Worm (Caenorhabditis elegans) whole organism, L2 larva: ENCODE results near the gene clec-266.

Experiments used
- R02D3.7 ChIP-seq: fragments of 150-350 bp; optimal IDR thresholded peaks from 2 replicates; lab custom pipeline; 2014; ENCODE audit warnings: missing biosample characterization, missing genetic modification characterization
- elt-3 ChIP-seq: sonication (generic microtip); optimal IDR thresholded peaks from 2 replicates; lab custom pipeline; 2017; ENCODE audit warnings: missing biosample characterization, missing genetic modification characterization
- nhr-11 ChIP-seq: fragments of 150-350 bp; optimal IDR thresholded peaks from 2 replicates; lab custom pipeline; 2014; ENCODE audit warnings: missing biosample characterization, missing genetic modification characterization
- skn-1 ChIP-seq: sonication (generic microtip); optimal IDR thresholded peaks from 2 replicates; lab custom pipeline; 2017; ENCODE audit warnings: missing biosample characterization, missing genetic modification characterization
- sma-9 ChIP-seq, 2 experiments: fragments of 150-350 bp in 1 of 2; sonication (generic microtip) in 1 of 2; optimal IDR thresholded peaks; 2 replicates each; lab custom pipeline; 2014 to 2016; ENCODE audit warnings: missing genetic modification characterization in 2 of 2, mild to moderate bottlenecking in 1 of 2, missing biosample characterization in 1 of 2, missing compliant biosample characterization in 1 of 2, missing genetic modification reagents in 1 of 2, moderate library complexity in 1 of 2
- unc-62 ChIP-seq: fragments of 150-350 bp; optimal IDR thresholded peaks from 2 replicates; lab custom pipeline; 2014; ENCODE audit warnings: missing biosample characterization, missing genetic modification reagents, missing genetic modification characterization
- zag-1 ChIP-seq: fragments of 150-350 bp; optimal IDR thresholded peaks from 2 replicates; lab custom pipeline; 2014; ENCODE audit warnings: missing biosample characterization, missing genetic modification characterization

DNA sequence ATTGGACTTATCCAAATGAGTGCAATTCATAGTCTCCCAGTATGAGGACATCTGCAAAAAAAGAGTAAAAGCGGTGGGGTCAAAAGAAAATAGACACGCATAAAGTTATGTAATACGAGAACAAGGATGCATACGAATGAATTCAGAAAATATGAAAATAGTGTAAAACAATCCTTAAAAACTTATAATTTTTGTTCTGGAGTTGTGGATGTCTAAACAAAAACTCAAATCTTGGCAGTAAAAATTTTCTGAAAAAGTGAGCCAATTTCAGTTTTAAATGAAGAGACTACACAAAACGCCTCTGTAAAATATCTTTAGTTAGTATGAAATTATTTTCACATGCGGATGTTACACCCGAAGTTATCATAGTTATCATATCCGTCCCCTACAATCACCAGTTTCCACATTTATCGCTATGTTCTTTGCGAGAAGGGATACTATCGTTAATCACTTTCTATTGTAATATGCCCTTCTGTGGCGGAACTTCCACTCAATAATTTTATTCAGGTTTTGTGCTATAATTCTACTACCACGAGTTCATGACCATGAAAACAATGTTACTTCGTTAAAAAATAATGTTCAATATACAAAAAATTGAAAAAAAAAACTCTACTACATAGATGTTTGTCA is 18.0 kb upstream of the clec-266 start, which contains the start of gene nhr-120:
- TF ChIP-seq R02D3.7 (tag; lab: Kevin White, UChicago) (no peak), unc-62 (GFP tag; lab: Kevin White, UChicago) (no peak), sma-9 (GFP tag; optimal IDR thresholded peaks at IDR 0.05; lab: Kevin White, UChicago) (peak; percentile 48), sma-9 (tag; optimal IDR thresholded peaks at IDR 0.05; lab: Kevin White, UChicago) (no peak), elt-3 (tag; lab: Kevin White, UChicago) (no peak), skn-1 (tag; lab: Kevin White, UChicago) (no peak), zag-1 (no peak), nhr-11 (tag; lab: Kevin White, UChicago) (no peak)
